Fruit fly (Drosophila melanogaster) S2 (cell line): ENCODE data around the gene CG3091.

ENCODE experiments used
- CG8478 ChIP-seq: fragments of >200 bp; optimal IDR thresholded peaks from 2 replicates; lab custom pipeline; 2018
- CTCF ChIP-seq, 2 experiments: fragments of >200 bp; optimal IDR thresholded peaks; 2 replicates each; lab custom pipeline; 2018

- no peak for TF ChIP-seq CTCF (optimal IDR thresholded peaks at IDR 0.05; lab: Kevin White, UChicago)
- TF ChIP-seq CG8478 (lab: Kevin White, UChicago), result no peak
Measured at dm6 chrX:2301613-2302522, 47.9 kb upstream of the CG3091 start.
